Worm (Caenorhabditis elegans) whole organism, L4 larva: Measurements from ENCODE around the gene srx-134.

Experiments used
- F26F4.8 ChIP-seq: fragments of 200-800 bp; sonication (Bioruptor generic); conservative IDR thresholded peaks from 2 replicates; pipeline ENCODE4 v1.3.6; 2022; ENCODE audit warnings: missing genetic modification characterization, missing compliant biosample characterization
- F37D6.2 ChIP-seq: sonication (generic microtip); optimal IDR thresholded peaks from 2 replicates; lab custom pipeline; 2016; ENCODE audit warnings: mild to moderate bottlenecking, missing genetic modification characterization, missing compliant biosample characterization
- T26A8.4 ChIP-seq: fragments of 200-800 bp; sonication (Bioruptor generic); IDR thresholded peaks from 2 replicates; pipeline ENCODE4 v1.3.6; 2022; ENCODE audit warnings: missing genetic modification characterization, missing compliant biosample characterization
- Y48G9A.11 ChIP-seq: fragments of 200-800 bp; sonication (Bioruptor generic); IDR thresholded peaks from 2 replicates; pipeline ENCODE4 v1.3.6; 2022; ENCODE audit warnings: missing genetic modification reagents, missing genetic modification characterization, missing compliant biosample characterization
- Y5F2A.4 ChIP-seq: fragments of 200-800 bp; sonication (Bioruptor generic); optimal IDR thresholded peaks from 2 replicates; lab custom pipeline; 2018; ENCODE audit warnings: mild to moderate bottlenecking, missing genetic modification characterization, missing compliant biosample characterization
- aha-1 ChIP-seq: fragments of 150-350 bp; peaks from one replicate; lab custom pipeline; 2014; ENCODE audit warnings: missing biosample characterization, missing genetic modification characterization
- aly-2 ChIP-seq: sonication (generic microtip); optimal IDR thresholded peaks from 2 replicates; lab custom pipeline; 2018; ENCODE audit warnings: missing biosample characterization, missing genetic modification characterization
- ama-1 ChIP-seq: fragments of 150-350 bp; optimal IDR thresholded peaks from 2 replicates; lab custom pipeline; 2014; ENCODE audit warnings: inconsistent platforms, mixed read lengths
- ceh-20 ChIP-seq: fragments of 200-800 bp; sonication (Bioruptor generic); IDR thresholded peaks from 2 replicates; pipeline ENCODE4 v1.3.6; 2022; ENCODE audit warnings: missing genetic modification reagents, missing genetic modification characterization, missing compliant biosample characterization
- ceh-62 ChIP-seq: sonication (generic microtip); optimal IDR thresholded peaks from 2 replicates; lab custom pipeline; 2017; ENCODE audit warnings: missing biosample characterization, missing genetic modification characterization
- ceh-82 ChIP-seq: sonication (generic microtip); optimal IDR thresholded peaks from 2 replicates; lab custom pipeline; 2017; ENCODE audit warnings: missing biosample characterization, missing genetic modification characterization
- ces-1 ChIP-seq: fragments of 150-350 bp; sonication (generic microtip); optimal IDR thresholded peaks from 4 replicates; lab custom pipeline; 2014; ENCODE audit warnings: missing biosample characterization, missing genetic modification reagents, missing genetic modification characterization
- ctbp-1 ChIP-seq: fragments of 200-800 bp; sonication (Bioruptor generic); IDR thresholded peaks from 2 replicates; pipeline ENCODE4 v1.3.6; 2022; ENCODE audit warnings: missing genetic modification reagents, missing genetic modification characterization, missing compliant biosample characterization
- daf-12 ChIP-seq: fragments of 150-350 bp; optimal IDR thresholded peaks from 2 replicates; lab custom pipeline; 2014; ENCODE audit warnings: missing biosample characterization, missing genetic modification reagents, missing genetic modification characterization
- daf-8 ChIP-seq: fragments of 200-800 bp; sonication (Bioruptor generic); IDR thresholded peaks from 2 replicates; pipeline ENCODE4 v1.3.6; 2022; ENCODE audit warnings: missing genetic modification characterization, missing compliant biosample characterization
- dmd-6 ChIP-seq: fragments of 200-800 bp; sonication (Bioruptor generic); IDR thresholded peaks from 2 replicates; pipeline ENCODE4 v1.3.6; 2022; ENCODE audit warnings: missing genetic modification reagents, missing genetic modification characterization, missing compliant biosample characterization
- dmd-8 ChIP-seq: fragments of 200-800 bp; sonication (Bioruptor generic); IDR thresholded peaks from 2 replicates; pipeline ENCODE4 v1.3.6; 2022; ENCODE audit warnings: missing genetic modification characterization, missing compliant biosample characterization
- dpl-1 ChIP-seq: fragments of 150-350 bp; optimal IDR thresholded peaks from 2 replicates; lab custom pipeline; 2014; ENCODE audit warnings: missing biosample characterization, missing genetic modification reagents, missing genetic modification characterization
- duxl-1 ChIP-seq: sonication (generic microtip); optimal IDR thresholded peaks from 2 replicates; lab custom pipeline; 2016; ENCODE audit warnings: mild to moderate bottlenecking, missing genetic modification characterization, moderate library complexity, missing compliant biosample characterization; ENCODE audit not compliant: poor library complexity
- egl-43 ChIP-seq: fragments of 200-800 bp; sonication (Bioruptor generic); IDR thresholded peaks from 2 replicates; pipeline ENCODE4 v1.3.6; 2022; ENCODE audit warnings: missing genetic modification reagents, missing genetic modification characterization, missing compliant biosample characterization
- fkh-10 ChIP-seq: fragments of 150-350 bp; optimal IDR thresholded peaks from 2 replicates; lab custom pipeline; 2014; ENCODE audit warnings: missing biosample characterization, missing genetic modification reagents, missing genetic modification characterization
- gei-8 ChIP-seq: fragments of 200-800 bp; sonication (Bioruptor generic); optimal IDR thresholded peaks from 2 replicates; lab custom pipeline; 2018; ENCODE audit warnings: mild to moderate bottlenecking, missing genetic modification characterization, missing compliant biosample characterization
- hlh-30 ChIP-seq: sonication (generic microtip); optimal IDR thresholded peaks from 2 replicates; lab custom pipeline; 2017; ENCODE audit warnings: antibody characterized with exemption, mild to moderate bottlenecking, missing genetic modification characterization, missing compliant biosample characterization; ENCODE audit not compliant: insufficient read depth
- hmg-1.1 ChIP-seq: fragments of 200-800 bp; sonication (Bioruptor generic); IDR thresholded peaks from 2 replicates; pipeline ENCODE4 v1.3.6; 2022; ENCODE audit warnings: missing genetic modification reagents, missing genetic modification characterization, missing compliant biosample characterization
- jun-1 ChIP-seq: fragments of 150-350 bp; optimal IDR thresholded peaks from 2 replicates; lab custom pipeline; 2014; ENCODE audit warnings: missing biosample characterization, missing genetic modification reagents, missing genetic modification characterization
- lin-13 ChIP-seq: fragments of 150-350 bp; optimal IDR thresholded peaks from 2 replicates; lab custom pipeline; 2014; ENCODE audit warnings: missing biosample characterization, missing genetic modification reagents, missing genetic modification characterization
- lin-15B ChIP-seq: fragments of 150-350 bp; sonication (generic microtip); optimal IDR thresholded peaks from 3 replicates; lab custom pipeline; 2014; ENCODE audit warnings: missing biosample characterization, missing genetic modification characterization
- lin-29 ChIP-seq: fragments of 200-800 bp; sonication (Bioruptor generic); IDR thresholded peaks from 2 replicates; pipeline ENCODE4 v1.3.6; 2022; ENCODE audit warnings: missing genetic modification reagents, missing genetic modification characterization, missing compliant biosample characterization
- lin-38 ChIP-seq: fragments of 200-800 bp; sonication (Bioruptor generic); IDR thresholded peaks from 2 replicates; pipeline ENCODE4 v1.3.6; 2022; ENCODE audit warnings: missing genetic modification reagents, missing genetic modification characterization, missing compliant biosample characterization
- lin-39 ChIP-seq: fragments of 150-350 bp; optimal IDR thresholded peaks from 2 replicates; lab custom pipeline; 2014; ENCODE audit warnings: missing biosample characterization, missing genetic modification reagents, missing genetic modification characterization
- madf-9 ChIP-seq: fragments of 200-800 bp; sonication (Bioruptor generic); conservative IDR thresholded peaks from 2 replicates; pipeline ENCODE4 v1.3.6; 2022; ENCODE audit warnings: missing genetic modification reagents, missing genetic modification characterization, missing compliant biosample characterization
- mep-1 ChIP-seq: fragments of 150-350 bp; sonication (generic microtip); optimal IDR thresholded peaks from 3 replicates; lab custom pipeline; 2014; ENCODE audit warnings: missing biosample characterization, missing genetic modification characterization
- mxl-2 ChIP-seq: fragments of 200-800 bp; sonication (Bioruptor generic); conservative IDR thresholded peaks from 2 replicates; pipeline ENCODE4 v1.3.6; 2022; ENCODE audit warnings: missing genetic modification reagents, missing genetic modification characterization, missing compliant biosample characterization
- mxl-3 ChIP-seq: fragments of 200-800 bp; sonication (Bioruptor generic); optimal IDR thresholded peaks from 2 replicates; lab custom pipeline; 2018; ENCODE audit warnings: mild to moderate bottlenecking, missing genetic modification characterization, missing compliant biosample characterization
- nhr-11 ChIP-seq: fragments of 150-350 bp; optimal IDR thresholded peaks from 2 replicates; lab custom pipeline; 2014; ENCODE audit warnings: missing biosample characterization, missing genetic modification characterization
- nhr-111 ChIP-seq: fragments of 200-800 bp; sonication (Bioruptor generic); optimal IDR thresholded peaks from 2 replicates; lab custom pipeline; 2018; ENCODE audit warnings: mild to moderate bottlenecking, missing genetic modification characterization, missing compliant biosample characterization
- nhr-41 ChIP-seq: fragments of 200-800 bp; sonication (Bioruptor generic); IDR thresholded peaks from 2 replicates; pipeline ENCODE4 v1.3.6; 2022; ENCODE audit warnings: missing genetic modification reagents, missing genetic modification characterization, missing compliant biosample characterization
- nhr-42 ChIP-seq: fragments of 200-800 bp; sonication (Bioruptor generic); IDR thresholded peaks from 2 replicates; pipeline ENCODE4 v1.3.6; 2022; ENCODE audit warnings: missing genetic modification characterization, missing compliant biosample characterization
- nhr-48 ChIP-seq: sonication (generic microtip); optimal IDR thresholded peaks from 2 replicates; lab custom pipeline; 2016; ENCODE audit warnings: mild to moderate bottlenecking, missing genetic modification characterization, missing compliant biosample characterization
- nhr-6 ChIP-seq: fragments of 150-350 bp; optimal IDR thresholded peaks from 2 replicates; lab custom pipeline; 2014; ENCODE audit warnings: missing biosample characterization, missing genetic modification characterization
- php-3 ChIP-seq: fragments of 200-800 bp; sonication (Bioruptor generic); IDR thresholded peaks from 2 replicates; pipeline ENCODE4 v1.3.6; 2022; ENCODE audit warnings: missing genetic modification reagents, missing genetic modification characterization, missing compliant biosample characterization
- pqm-1 ChIP-seq: sonication (generic microtip); optimal IDR thresholded peaks from 2 replicates; lab custom pipeline; 2017; ENCODE audit warnings: missing biosample characterization, missing genetic modification characterization
- rbr-2 ChIP-seq: sonication (generic microtip); optimal IDR thresholded peaks from 2 replicates; lab custom pipeline; 2016; ENCODE audit warnings: missing genotype, missing genetic modification characterization, missing compliant biosample characterization
- sdz-12 ChIP-seq: fragments of 200-800 bp; sonication (Bioruptor generic); optimal IDR thresholded peaks from 2 replicates; lab custom pipeline; 2018; ENCODE audit warnings: mild to moderate bottlenecking, missing genetic modification characterization, missing compliant biosample characterization
- skn-1 ChIP-seq: fragments of 150-350 bp; optimal IDR thresholded peaks from 2 replicates; lab custom pipeline; 2014; ENCODE audit warnings: missing biosample characterization, missing genetic modification characterization
- snpc-1.2 ChIP-seq: fragments of 200-800 bp; sonication (Bioruptor generic); IDR thresholded peaks from 2 replicates; pipeline ENCODE4 v1.3.6; 2022; ENCODE audit warnings: missing genetic modification reagents, missing genetic modification characterization, missing compliant biosample characterization
- snpc-4 ChIP-seq: fragments of 150-350 bp; optimal IDR thresholded peaks from 2 replicates; lab custom pipeline; 2014; ENCODE audit warnings: missing biosample characterization, missing genetic modification characterization
- spr-1 ChIP-seq: sonication (generic microtip); optimal IDR thresholded peaks from 2 replicates; lab custom pipeline; 2016; ENCODE audit warnings: mild to moderate bottlenecking, missing genetic modification characterization, missing compliant biosample characterization
- unc-62 ChIP-seq, 3 experiments: fragments of 150-350 bp in 1 of 3; sonication (generic microtip); optimal IDR thresholded peaks in 2 of 3; peaks in 1 of 3; 1 replicate in 1 of 3; 2 replicates in 2 of 3; lab custom pipeline; 2014 to 2017; ENCODE audit warnings: missing biosample characterization in 3 of 3, missing genetic modification characterization in 3 of 3, missing genetic modification reagents in 3 of 3, missing genotype in 1 of 3
- vab-7 ChIP-seq: fragments of 200-800 bp; sonication (Bioruptor generic); IDR thresholded peaks from 2 replicates; pipeline ENCODE4 v1.3.6; 2022; ENCODE audit warnings: missing genetic modification reagents, missing genetic modification characterization, missing compliant biosample characterization
- zip-2 ChIP-seq: fragments of 150-350 bp; optimal IDR thresholded peaks from 2 replicates; lab custom pipeline; 2014; ENCODE audit warnings: missing biosample characterization, missing genetic modification characterization
- ztf-11 ChIP-seq: fragments of 150-350 bp; optimal IDR thresholded peaks from 2 replicates; lab custom pipeline; 2014; ENCODE audit warnings: missing biosample characterization, missing genetic modification characterization
- ztf-7 ChIP-seq: fragments of 150-350 bp; optimal IDR thresholded peaks from 2 replicates; lab custom pipeline; 2014; ENCODE audit warnings: missing biosample characterization, missing genetic modification characterization

Gene srx-134

ce11 chrV:13878226-13878625 is 21.9 kb upstream of the srx-134 start (continued):
- TF ChIP-seq hmg-1.1 (GFP tag; lab: Robert Waterston, UW) (no peak), egl-43 (no peak), skn-1 (tag; lab: Kevin White, UChicago) (no peak), ceh-82 (tag; lab: Kevin White, UChicago) (no peak), spr-1 (no peak), rbr-2 (tag; lab: Kevin White, UChicago) (no peak), Y48G9A.11 (GFP tag; lab: Robert Waterston, UW) (no peak), nhr-111 (GFP tag; lab: Kevin White, UChicago) (no peak), lin-15B (tag; lab: Kevin White, UChicago) (no peak), unc-62 (GFP tag; optimal IDR thresholded peaks at IDR 0.05 in 1 of 2; lab: Kevin White, UChicago) (peak in 1 of 2 experiments; percentile 98), unc-62 (tag; optimal IDR thresholded peaks at IDR 0.05; lab: Kevin White, UChicago) (no peak), duxl-1 (tag; lab: Kevin White, UChicago) (no peak), ztf-11 (tag; lab: Kevin White, UChicago) (no peak), ama-1 (lab: Kevin White, UChicago) (no peak), jun-1 (tag; lab: Kevin White, UChicago) (no peak), lin-29 (GFP tag; lab: Robert Waterston, UW) (no peak), dpl-1 (GFP tag; lab: Kevin White, UChicago) (no peak), nhr-41 (GFP tag; lab: Robert Waterston, UW) (no peak), F26F4.8 (GFP tag; lab: Robert Waterston, UW) (no peak), Y5F2A.4 (GFP tag; lab: Kevin White, UChicago) (no peak), madf-9 (GFP tag; lab: Robert Waterston, UW) (no peak), aha-1 (tag; lab: Kevin White, UChicago) (no peak), pqm-1 (peak; percentile 61), nhr-11 (tag; lab: Kevin White, UChicago) (no peak), php-3 (GFP tag; lab: Robert Waterston, UW) (no peak; the same call in 1 of the 2 replicates), nhr-42 (GFP tag; lab: Robert Waterston, UW) (no peak), nhr-6 (peak; percentile 70), mxl-3 (GFP tag; lab: Kevin White, UChicago) (peak; percentile 53), fkh-10 (GFP tag; lab: Kevin White, UChicago) (no peak), hlh-30 (peak; percentile 67), zip-2 (tag; lab: Kevin White, UChicago) (no peak), ctbp-1 (GFP tag; lab: Robert Waterston, UW) (no peak), dmd-8 (GFP tag; lab: Robert Waterston, UW) (no peak), sdz-12 (GFP tag; lab: Kevin White, UChicago) (no peak), lin-38 (GFP tag; lab: Robert Waterston, UW) (no peak), ceh-62 (no peak), aly-2 (tag; lab: Kevin White, UChicago) (no peak), mxl-2 (GFP tag; lab: Robert Waterston, UW) (no peak), gei-8 (GFP tag; lab: Kevin White, UChicago) (no peak), ceh-20 (peak; percentile 12; the same call in 1 of the 2 replicates), daf-8 (no peak), dmd-6 (GFP tag; lab: Robert Waterston, UW) (peak; percentile 82), lin-39 (tag; lab: Kevin White, UChicago) (no peak), F37D6.2 (tag; lab: Kevin White, UChicago) (no peak), snpc-4 (no peak), nhr-48 (tag; lab: Kevin White, UChicago) (peak; percentile 28), ztf-7 (tag; lab: Kevin White, UChicago) (no peak), snpc-1.2 (GFP tag; lab: Robert Waterston, UW) (no peak), T26A8.4 (GFP tag; lab: Robert Waterston, UW) (no peak), lin-13 (GFP tag; lab: Kevin White, UChicago) (peak; percentile 7), mep-1 (tag; lab: Kevin White, UChicago) (no peak), daf-12 (tag; lab: Kevin White, UChicago) (no peak), vab-7 (GFP tag; lab: Robert Waterston, UW) (no peak), ces-1 (GFP tag; lab: Kevin White, UChicago) (no peak)
